Fruit fly (Drosophila melanogaster) whole organism: ENCODE data around the gene ftz-f1.

Experiments used
- psq ChIP-seq: fragments of >200 bp; optimal IDR thresholded peaks from 2 replicates; lab custom pipeline; 2017
- usp ChIP-seq: fragments of >200 bp; optimal IDR thresholded peaks from 2 replicates; lab custom pipeline; 2017; ENCODE audit warnings: missing biosample characterization, missing genetic modification characterization, mixed read lengths

DNA sequence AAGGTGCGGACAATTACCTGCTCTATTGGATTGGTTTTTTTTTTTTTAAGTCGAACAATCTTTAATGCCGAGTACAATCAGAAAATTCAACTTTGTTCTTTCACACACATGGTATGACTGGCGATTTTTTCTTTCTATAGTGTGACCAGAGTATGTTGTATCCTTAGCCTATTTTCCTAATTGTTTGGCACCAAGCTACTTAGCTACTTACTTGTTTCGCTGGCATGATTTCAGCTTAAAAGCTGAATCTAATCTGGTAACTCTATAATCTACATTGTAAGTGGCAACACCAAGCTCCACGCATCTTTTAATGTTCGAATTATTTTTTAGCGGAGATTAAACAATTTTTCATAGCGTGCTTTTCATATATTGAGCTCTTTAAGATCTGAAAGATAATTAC is 77.9 kb downstream of the ftz-f1 start, which contains the start of gene CG12477:
- TF ChIP-seq usp (no peak), psq (lab: Kevin White, UChicago) (no peak)
